Fruit fly (Drosophila melanogaster) whole organism, embryonic: ENCODE results near the gene Pp1alpha-96A.
A peak's percentile ranks its signal among the peaks of the same experiment; 100 is the strongest.

Experiments
- ATbp ChIP-seq: fragments of 200-800 bp; sonication (Bioruptor generic); optimal IDR thresholded peaks from 2 replicates; lab custom pipeline; 2017; ENCODE audit warnings: missing biosample characterization, mild to moderate bottlenecking, missing genetic modification characterization, missing genetic modification reagents
- Antp ChIP-seq: fragments of 200-800 bp; sonication (Bioruptor generic); optimal IDR thresholded peaks from 3 replicates; lab custom pipeline; 2016; ENCODE audit warnings: missing biosample characterization, missing genetic modification characterization
- Atf6 ChIP-seq: fragments of 200-800 bp; sonication (Bioruptor generic); IDR thresholded peaks from 2 replicates; pipeline ENCODE4 v1.3.6; 2022; ENCODE audit warnings: missing biosample characterization, missing genetic modification characterization
- B-H1 ChIP-seq: fragments of 200-800 bp; sonication (Bioruptor generic); IDR thresholded peaks from 3 replicates; pipeline ENCODE4 v1.3.6; 2022; ENCODE audit warnings: missing biosample characterization, missing genetic modification characterization
- BtbVII ChIP-seq: fragments of 200-800 bp; sonication (Bioruptor generic); optimal IDR thresholded peaks from 3 replicates; lab custom pipeline; 2017; ENCODE audit warnings: missing biosample characterization, mild to moderate bottlenecking, missing genetic modification characterization
- CG10209 ChIP-seq: fragments of 200-800 bp; sonication (Bioruptor generic); optimal IDR thresholded peaks from 3 replicates; lab custom pipeline; 2017; ENCODE audit warnings: missing biosample characterization, mild to moderate bottlenecking, missing genetic modification characterization, missing genetic modification reagents
- CG11093 ChIP-seq: fragments of 200-800 bp; sonication (Bioruptor generic); IDR thresholded peaks from 3 replicates; pipeline ENCODE4 v1.3.6; 2022; ENCODE audit warnings: missing biosample characterization, missing genetic modification characterization
- CG12391 ChIP-seq: fragments of 200-800 bp; sonication (Bioruptor generic); optimal IDR thresholded peaks from 3 replicates; lab custom pipeline; 2018; ENCODE audit warnings: missing biosample characterization, mild to moderate bottlenecking, missing genetic modification characterization, moderate library complexity
- CG15479 ChIP-seq: fragments of 200-800 bp; sonication (Bioruptor generic); optimal IDR thresholded peaks from 3 replicates; lab custom pipeline; 2019; ENCODE audit warnings: missing biosample characterization, mild to moderate bottlenecking, missing genetic modification characterization, moderate library complexity
- CG1602 ChIP-seq: fragments of 200-800 bp; sonication (Bioruptor generic); optimal IDR thresholded peaks from 3 replicates; lab custom pipeline; 2016; ENCODE audit warnings: missing biosample characterization, missing genetic modification characterization
- CG16813 ChIP-seq: fragments of 200-800 bp; sonication (Bioruptor generic); IDR thresholded peaks from 3 replicates; pipeline ENCODE4 v1.3.6; 2022; ENCODE audit warnings: missing biosample characterization, missing genetic modification characterization; ENCODE audit not compliant: partially characterized antibody
- CG16815 ChIP-seq: fragments of 200-800 bp; sonication (Bioruptor generic); optimal IDR thresholded peaks from 3 replicates; lab custom pipeline; 2017; ENCODE audit warnings: missing biosample characterization, mild to moderate bottlenecking, missing genetic modification characterization
- CG17829 ChIP-seq: fragments of 200-800 bp; optimal IDR thresholded peaks from 2 replicates; lab custom pipeline; 2019; ENCODE audit warnings: missing biosample characterization, mild to moderate bottlenecking, missing genetic modification characterization, moderate library complexity
- CG2712 ChIP-seq: fragments of 200-800 bp; optimal IDR thresholded peaks from 3 replicates; lab custom pipeline; 2019; ENCODE audit warnings: missing biosample characterization, mild to moderate bottlenecking, missing genetic modification characterization, moderate library complexity
- CG32532 ChIP-seq: fragments of 200-800 bp; sonication (Bioruptor generic); IDR thresholded peaks from 2 replicates; pipeline ENCODE4 v1.3.6; 2022; ENCODE audit warnings: missing biosample characterization, missing genetic modification characterization
- CG3847 ChIP-seq: fragments of 200-800 bp; sonication (Bioruptor generic); IDR thresholded peaks from 2 replicates; pipeline ENCODE4 v1.3.6; 2022; ENCODE audit warnings: missing biosample characterization, missing genetic modification characterization
- CG4707 ChIP-seq: fragments of 200-800 bp; sonication (Bioruptor generic); optimal IDR thresholded peaks from 2 replicates; lab custom pipeline; 2018; ENCODE audit warnings: missing biosample characterization, mild to moderate bottlenecking, missing genetic modification characterization, moderate library complexity
- CG5180 ChIP-seq: fragments of 200-800 bp; sonication (Bioruptor generic); optimal IDR thresholded peaks from 3 replicates; lab custom pipeline; 2017; ENCODE audit warnings: missing biosample characterization, missing genetic modification characterization, mild to moderate bottlenecking, moderate library complexity, missing genetic modification reagents
- CG7745 ChIP-seq: fragments of 200-800 bp; sonication (Bioruptor generic); optimal IDR thresholded peaks from 2 replicates; lab custom pipeline; 2018; ENCODE audit warnings: missing biosample characterization, mild to moderate bottlenecking, missing genetic modification characterization, moderate library complexity
- CHES-1-like ChIP-seq: fragments of 200-800 bp; sonication (Bioruptor generic); optimal IDR thresholded peaks from 2 replicates; lab custom pipeline; 2016; ENCODE audit warnings: missing biosample characterization, missing genetic modification characterization
- Dfd ChIP-seq, 2 experiments: fragments of >200 bp; optimal IDR thresholded peaks; 2 replicates each; lab custom pipeline; 2017; ENCODE audit warnings: missing biosample characterization in 2 of 2, missing genetic modification characterization in 2 of 2
- Dip3 ChIP-seq: fragments of 200-800 bp; sonication (Bioruptor generic); optimal IDR thresholded peaks from 3 replicates; lab custom pipeline; 2016; ENCODE audit warnings: missing biosample characterization, missing genetic modification characterization
- Doc2 ChIP-seq: fragments of 200-800 bp; sonication (Bioruptor generic); IDR thresholded peaks from 2 replicates; pipeline ENCODE4 v1.3.6; 2022; ENCODE audit warnings: missing biosample characterization, missing genetic modification characterization
- Gsc ChIP-seq: fragments of 200-800 bp; sonication (Bioruptor generic); IDR thresholded peaks from 2 replicates; pipeline ENCODE4 v1.3.6; 2022; ENCODE audit warnings: missing biosample characterization, missing genetic modification characterization
- HLH3B ChIP-seq: fragments of 200-800 bp; sonication (Bioruptor generic); IDR thresholded peaks from 2 replicates; pipeline ENCODE4 v1.3.6; 2022; ENCODE audit warnings: missing biosample characterization, missing genetic modification characterization
- Hr39 ChIP-seq: fragments of >200 bp; optimal IDR thresholded peaks from 2 replicates; lab custom pipeline; 2017
- MBD-R2 ChIP-seq: fragments of 200-800 bp; sonication (Bioruptor generic); IDR thresholded peaks from 2 replicates; pipeline ENCODE4 v1.3.6; 2022; ENCODE audit warnings: missing biosample characterization, missing genetic modification characterization
- Poxn ChIP-seq: fragments of 200-800 bp; sonication (Bioruptor generic); IDR thresholded peaks from 2 replicates; pipeline ENCODE4 v1.3.6; 2022; ENCODE audit warnings: missing biosample characterization, missing genetic modification characterization
- Sox102F ChIP-seq: fragments of 200-800 bp; sonication (Bioruptor generic); optimal IDR thresholded peaks from 2 replicates; lab custom pipeline; 2018; ENCODE audit warnings: missing biosample characterization, mild to moderate bottlenecking, missing genetic modification characterization, moderate library complexity
- Ssrp ChIP-seq: fragments of 200-800 bp; sonication (Bioruptor generic); optimal IDR thresholded peaks from 2 replicates; lab custom pipeline; 2018; ENCODE audit warnings: missing biosample characterization, mild to moderate bottlenecking, missing genetic modification characterization, moderate library complexity
- Usf ChIP-seq: fragments of 200-800 bp; sonication (Bioruptor generic); optimal IDR thresholded peaks from 2 replicates; lab custom pipeline; 2017; ENCODE audit warnings: missing genotype, missing biosample characterization, missing genetic modification characterization
- amos ChIP-seq: fragments of 200-800 bp; sonication (Bioruptor generic); IDR thresholded peaks from 2 replicates; pipeline ENCODE4 v1.3.6; 2022; ENCODE audit warnings: missing biosample characterization, missing genetic modification characterization; ENCODE audit not compliant: partially characterized antibody
- ato ChIP-seq: fragments of 200-800 bp; sonication (Bioruptor generic); IDR thresholded peaks from 2 replicates; pipeline ENCODE4 v1.3.6; 2022; ENCODE audit warnings: missing biosample characterization, missing genetic modification characterization; ENCODE audit not compliant: partially characterized antibody
- bab2 ChIP-seq: fragments of 200-800 bp; sonication (Bioruptor generic); optimal IDR thresholded peaks from 2 replicates; lab custom pipeline; 2016; ENCODE audit warnings: missing biosample characterization, missing genetic modification characterization
- crp ChIP-seq, 2 experiments: fragments of 200-800 bp; sonication (Bioruptor generic); optimal IDR thresholded peaks; 2 replicates in 1 of 2; 3 replicates in 1 of 2; lab custom pipeline; 2017; ENCODE audit warnings: missing biosample characterization in 2 of 2, missing genetic modification characterization in 2 of 2, mild to moderate bottlenecking in 1 of 2, moderate library complexity in 1 of 2
- danr ChIP-seq: fragments of 200-800 bp; sonication (Bioruptor generic); IDR thresholded peaks from 2 replicates; pipeline ENCODE4 v1.3.6; 2022; ENCODE audit warnings: missing biosample characterization, missing genetic modification characterization
- dimm ChIP-seq: fragments of 200-800 bp; sonication (Bioruptor generic); IDR thresholded peaks from 2 replicates; pipeline ENCODE4 v1.3.6; 2022; ENCODE audit warnings: missing biosample characterization, missing genetic modification characterization
- fd96Cb ChIP-seq: fragments of 200-800 bp; sonication (Bioruptor generic); optimal IDR thresholded peaks from 2 replicates; lab custom pipeline; 2018; ENCODE audit warnings: missing biosample characterization, mild to moderate bottlenecking, missing genetic modification characterization, moderate library complexity
- ham ChIP-seq: fragments of 200-800 bp; sonication (Bioruptor generic); IDR thresholded peaks from 2 replicates; pipeline ENCODE4 v1.3.6; 2022; ENCODE audit warnings: missing biosample characterization, missing genetic modification characterization
- hb ChIP-seq: fragments of 200-800 bp; sonication (Bioruptor generic); IDR thresholded peaks from 3 replicates; pipeline ENCODE4 v1.3.6; 2022; ENCODE audit warnings: missing biosample characterization, missing genetic modification characterization; ENCODE audit not compliant: partially characterized antibody
- jumu ChIP-seq: fragments of 200-800 bp; sonication (Bioruptor generic); optimal IDR thresholded peaks from 3 replicates; lab custom pipeline; 2016; ENCODE audit warnings: missing biosample characterization, missing genetic modification characterization
- luna ChIP-seq: fragments of 200-800 bp; sonication (Bioruptor generic); optimal IDR thresholded peaks from 2 replicates; lab custom pipeline; 2016; ENCODE audit warnings: missing biosample characterization, missing genetic modification characterization
- mam ChIP-seq: fragments of 200-800 bp; sonication (Bioruptor generic); optimal IDR thresholded peaks from 3 replicates; lab custom pipeline; 2016; ENCODE audit warnings: missing biosample characterization, missing genetic modification characterization
- nom ChIP-seq: fragments of 200-800 bp; sonication (Bioruptor generic); optimal IDR thresholded peaks from 2 replicates; lab custom pipeline; 2017; ENCODE audit warnings: missing biosample characterization, missing genetic modification characterization, mild to moderate bottlenecking, moderate library complexity, missing genetic modification reagents
- phol ChIP-seq: fragments of 200-800 bp; sonication (Bioruptor generic); optimal IDR thresholded peaks from 3 replicates; lab custom pipeline; 2018; ENCODE audit warnings: missing biosample characterization, mild to moderate bottlenecking, missing genetic modification characterization, moderate library complexity
- pita ChIP-seq: fragments of 200-800 bp; sonication (Bioruptor generic); optimal IDR thresholded peaks from 2 replicates; lab custom pipeline; 2017; ENCODE audit warnings: missing biosample characterization, mild to moderate bottlenecking, missing genetic modification characterization
- repo ChIP-seq: fragments of 200-800 bp; sonication (Bioruptor generic); optimal IDR thresholded peaks from 2 replicates; lab custom pipeline; 2016; ENCODE audit warnings: missing biosample characterization, missing genetic modification characterization
- row ChIP-seq: fragments of 200-800 bp; sonication (Bioruptor generic); IDR thresholded peaks from 3 replicates; pipeline ENCODE4 v1.3.6; 2022; ENCODE audit warnings: missing biosample characterization, missing genetic modification characterization
- sug ChIP-seq: fragments of 200-800 bp; optimal IDR thresholded peaks from 2 replicates; lab custom pipeline; 2019; ENCODE audit warnings: missing biosample characterization, mild to moderate bottlenecking, missing genetic modification characterization, moderate library complexity
- tap ChIP-seq: fragments of 200-800 bp; optimal IDR thresholded peaks from 3 replicates; lab custom pipeline; 2019; ENCODE audit warnings: missing biosample characterization, mild to moderate bottlenecking, missing genetic modification characterization, moderate library complexity
- zf30C ChIP-seq: fragments of 200-800 bp; sonication (Bioruptor generic); optimal IDR thresholded peaks from 3 replicates; lab custom pipeline; 2018; ENCODE audit warnings: missing biosample characterization, mild to moderate bottlenecking, missing genetic modification characterization

Pp1alpha-96A gene

DNA sequence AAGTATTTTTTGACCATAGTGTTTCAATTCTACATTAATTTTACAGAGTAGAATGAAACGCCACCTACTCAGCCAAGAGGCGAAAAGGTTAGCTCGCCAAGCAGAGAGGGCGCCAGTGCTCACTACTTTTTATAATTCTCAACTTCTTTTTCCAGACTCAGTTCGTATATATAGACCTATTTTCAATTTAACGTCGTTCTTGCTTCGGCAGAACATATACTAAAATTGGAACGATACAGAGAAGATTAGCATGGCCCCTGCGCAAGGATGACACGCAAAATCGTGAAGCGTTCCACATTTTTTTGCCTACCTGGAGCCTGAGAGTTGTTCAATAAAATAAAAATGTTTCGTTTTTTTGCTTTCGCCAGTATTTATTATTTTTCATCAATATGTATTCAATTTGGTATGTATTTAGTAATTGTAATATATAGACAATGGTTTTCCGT lies 39.0 kb downstream of the Pp1alpha-96A start (continued):
- TF ChIP-seq CG16815 (GFP tag; lab: Kevin White, UChicago), result peak; percentile 45
- peak; percentile 92 for TF ChIP-seq ato (GFP tag; lab: Robert Waterston, UW)
- peak; percentile 21 for TF ChIP-seq pita (GFP tag; lab: Kevin White, UChicago)
- peak; percentile 66 for TF ChIP-seq repo
- no peak for TF ChIP-seq zf30C
- peak; percentile 23; the same call in 1 of the 2 replicates for TF ChIP-seq MBD-R2 (GFP tag; lab: Robert Waterston, UW)
- TF ChIP-seq CG12391 (tag; lab: Kevin White, UChicago), result peak; percentile 44
- TF ChIP-seq ham (GFP tag; lab: Robert Waterston, UW), result no peak; the same call in 1 of the 2 replicates
- peak; percentile 77 for TF ChIP-seq mam (GFP tag; lab: Kevin White, UChicago)
- peak; percentile 68 for TF ChIP-seq Dip3 (GFP tag; lab: Kevin White, UChicago)
- TF ChIP-seq HLH3B (GFP tag; lab: Robert Waterston, UW), result peak; percentile 70
- no peak for TF ChIP-seq CG15479
- TF ChIP-seq dimm (GFP tag; lab: Robert Waterston, UW), result no peak
- no peak for TF ChIP-seq fd96Cb
- TF ChIP-seq tap (tag; lab: Kevin White, UChicago), result no peak
- peak; percentile 14 for TF ChIP-seq CG4707 (GFP tag; lab: Kevin White, UChicago)
- no peak for TF ChIP-seq jumu (GFP tag; lab: Kevin White, UChicago)
- peak; percentile 77 for TF ChIP-seq bab2 (GFP tag; lab: Kevin White, UChicago)
- peak; percentile 74 for TF ChIP-seq hb (GFP tag; lab: Robert Waterston, UW)
- TF ChIP-seq CG17829, result peak; percentile 70
- no peak for TF ChIP-seq crp (GFP tag; optimal IDR thresholded peaks at IDR 0.05; lab: Kevin White, UChicago)
- no peak for TF ChIP-seq Dfd (GFP tag; optimal IDR thresholded peaks at IDR 0.05; lab: Kevin White, UChicago)
- TF ChIP-seq phol (tag; lab: Kevin White, UChicago), result peak; percentile 24
- TF ChIP-seq Sox102F (GFP tag; lab: Kevin White, UChicago), result peak; percentile 70
- TF ChIP-seq CG3847 (GFP tag; lab: Robert Waterston, UW), result peak; percentile 60
- TF ChIP-seq CG11093, result no peak
- no peak for TF ChIP-seq Poxn
- TF ChIP-seq CG5180, result no peak
- peak; percentile 61 for TF ChIP-seq CG1602 (GFP tag; lab: Kevin White, UChicago)
- peak; percentile 77 for TF ChIP-seq sug (tag; lab: Kevin White, UChicago)
- TF ChIP-seq CG2712, result peak; percentile 68
- no peak for TF ChIP-seq ATbp (GFP tag; lab: Kevin White, UChicago)
- TF ChIP-seq Usf (GFP tag; lab: Kevin White, UChicago), result peak; percentile 4
- TF ChIP-seq danr, result no peak
- TF ChIP-seq CG10209 (GFP tag; lab: Kevin White, UChicago), result peak; percentile 55
- peak; percentile 83 for TF ChIP-seq CG16813
- TF ChIP-seq CHES-1-like (GFP tag; lab: Kevin White, UChicago), result peak; percentile 72
- TF ChIP-seq Hr39 (lab: Kevin White, UChicago), result no peak
- TF ChIP-seq nom (GFP tag; lab: Kevin White, UChicago), result peak; percentile 67
- TF ChIP-seq amos (GFP tag; lab: Robert Waterston, UW), result peak; percentile 80; the same call in 1 of the 2 replicates
- no peak for TF ChIP-seq CG7745
- peak; percentile 13 for TF ChIP-seq luna
- TF ChIP-seq Atf6, result peak; percentile 51; the same call in 1 of the 2 replicates
- TF ChIP-seq BtbVII (GFP tag; lab: Kevin White, UChicago), result no peak
- TF ChIP-seq Doc2 (GFP tag; lab: Robert Waterston, UW), result no peak
- peak; percentile 27 for TF ChIP-seq Ssrp (tag; lab: Kevin White, UChicago)
- TF ChIP-seq row, result no peak; the same call in 2 of the 3 replicates
- TF ChIP-seq CG32532 (GFP tag; lab: Robert Waterston, UW), result peak; percentile 89
- peak; percentile 42 for TF ChIP-seq Antp
- TF ChIP-seq Gsc (GFP tag; lab: Robert Waterston, UW), result no peak
- no peak; the same call in 2 of the 3 replicates for TF ChIP-seq B-H1
